Fruit fly (Drosophila melanogaster) whole organism, embryonic: ENCODE measurements around the gene ssp3.

Experiments used
- Ada2b ChIP-seq: fragments of 200-800 bp; sonication (Bioruptor generic); IDR thresholded peaks from 2 replicates; pipeline ENCODE4 v1.3.6; 2022; ENCODE audit warnings: missing biosample characterization, missing genetic modification characterization
- CG1024 ChIP-seq: fragments of 200-800 bp; sonication (Bioruptor generic); IDR thresholded peaks from 2 replicates; pipeline ENCODE4 v1.3.6; 2022; ENCODE audit warnings: missing biosample characterization, missing genetic modification characterization
- CG10979 ChIP-seq: fragments of 200-800 bp; sonication (Bioruptor generic); optimal IDR thresholded peaks from 2 replicates; lab custom pipeline; 2018; ENCODE audit warnings: missing biosample characterization, mild to moderate bottlenecking, missing genetic modification characterization, moderate library complexity
- CG11456 ChIP-seq: fragments of 200-800 bp; sonication (Bioruptor generic); IDR thresholded peaks from 3 replicates; pipeline ENCODE4 v1.3.6; 2022; ENCODE audit warnings: missing biosample characterization, missing genetic modification characterization
- CG14014 ChIP-seq: fragments of 200-800 bp; sonication (Bioruptor generic); IDR thresholded peaks from 2 replicates; pipeline ENCODE4 v1.3.6; 2022; ENCODE audit warnings: missing biosample characterization, missing genetic modification characterization
- CG15514 ChIP-seq: fragments of 200-800 bp; sonication (Bioruptor generic); optimal IDR thresholded peaks from 3 replicates; lab custom pipeline; 2017; ENCODE audit warnings: missing biosample characterization, missing genetic modification characterization, mild to moderate bottlenecking, moderate library complexity, missing genetic modification reagents
- CG16779 ChIP-seq: fragments of 200-800 bp; sonication (Bioruptor generic); IDR thresholded peaks from 2 replicates; pipeline ENCODE4 v1.3.6; 2022; ENCODE audit warnings: missing biosample characterization, missing genetic modification characterization
- CG17359 ChIP-seq: fragments of 200-800 bp; sonication (Bioruptor generic); optimal IDR thresholded peaks from 3 replicates; lab custom pipeline; 2018; ENCODE audit warnings: missing biosample characterization, mild to moderate bottlenecking, missing genetic modification characterization, moderate library complexity
- CG32532 ChIP-seq: fragments of 200-800 bp; sonication (Bioruptor generic); IDR thresholded peaks from 2 replicates; pipeline ENCODE4 v1.3.6; 2022; ENCODE audit warnings: missing biosample characterization, missing genetic modification characterization
- CG34224 ChIP-seq: fragments of 200-800 bp; sonication (Bioruptor generic); IDR thresholded peaks from 3 replicates; pipeline ENCODE4 v1.3.6; 2022; ENCODE audit warnings: missing biosample characterization, missing genetic modification characterization; ENCODE audit not compliant: partially characterized antibody
- CG7357 ChIP-seq: fragments of 200-800 bp; sonication (Bioruptor generic); IDR thresholded peaks from 3 replicates; pipeline ENCODE4 v1.3.6; 2022; ENCODE audit warnings: missing biosample characterization, missing genetic modification characterization
- CG8765 ChIP-seq: fragments of 200-800 bp; sonication (Bioruptor generic); IDR thresholded peaks from 2 replicates; pipeline ENCODE4 v1.3.6; 2022; ENCODE audit warnings: missing biosample characterization, missing genetic modification characterization
- CG9797 ChIP-seq: fragments of 200-800 bp; sonication (Bioruptor generic); optimal IDR thresholded peaks from 3 replicates; lab custom pipeline; 2018; ENCODE audit warnings: missing biosample characterization, mild to moderate bottlenecking, missing genetic modification characterization
- CG9932 ChIP-seq: fragments of 200-800 bp; sonication (Bioruptor generic); IDR thresholded peaks from 2 replicates; pipeline ENCODE4 v1.3.6; 2022; ENCODE audit warnings: missing biosample characterization, missing genetic modification characterization
- H2.0 ChIP-seq: fragments of 200-800 bp; sonication (Bioruptor generic); IDR thresholded peaks from 2 replicates; pipeline ENCODE4 v1.3.6; 2022; ENCODE audit warnings: missing biosample characterization, missing genetic modification characterization
- Hand ChIP-seq: fragments of 200-800 bp; sonication (Bioruptor generic); optimal IDR thresholded peaks from 2 replicates; lab custom pipeline; 2017; ENCODE audit warnings: mild to moderate bottlenecking, missing biosample characterization, missing genetic modification reagents, missing genetic modification characterization
- Hsf ChIP-seq: fragments of 200-800 bp; sonication (Bioruptor generic); optimal IDR thresholded peaks from 3 replicates; lab custom pipeline; 2016; ENCODE audit warnings: missing biosample characterization, missing genetic modification characterization
- Jarid2 ChIP-seq: fragments of 200-800 bp; sonication (Bioruptor generic); optimal IDR thresholded peaks from 3 replicates; lab custom pipeline; 2017; ENCODE audit warnings: mild to moderate bottlenecking, missing biosample characterization, missing genetic modification reagents, missing genetic modification characterization
- Kr ChIP-seq: fragments of 200-800 bp; sonication (Bioruptor generic); optimal IDR thresholded peaks from 2 replicates; lab custom pipeline; 2017; ENCODE audit warnings: missing biosample characterization, mild to moderate bottlenecking, missing genetic modification characterization
- Lim3 ChIP-seq: fragments of 200-800 bp; sonication (Bioruptor generic); IDR thresholded peaks from 2 replicates; pipeline ENCODE4 v1.3.6; 2022; ENCODE audit warnings: missing biosample characterization, missing genetic modification characterization
- Mad ChIP-seq: fragments of 200-800 bp; sonication (Bioruptor generic); optimal IDR thresholded peaks from 2 replicates; lab custom pipeline; 2016; ENCODE audit warnings: missing biosample characterization, missing genetic modification characterization
- Med ChIP-seq: fragments of 200-800 bp; sonication (Bioruptor generic); peaks from one replicate; lab custom pipeline; 2016; ENCODE audit warnings: missing biosample characterization, missing genetic modification characterization, mild to moderate bottlenecking, inconsistent platforms, moderate library complexity
- Pdp1 ChIP-seq, 2 experiments: fragments of 200-800 bp; sonication (Bioruptor generic); optimal IDR thresholded peaks; 3 replicates each; lab custom pipeline; 2016; ENCODE audit warnings: missing biosample characterization in 2 of 2, missing genetic modification characterization in 2 of 2, mild to moderate bottlenecking in 1 of 2, moderate library complexity in 1 of 2
- Rfx ChIP-seq: fragments of 200-800 bp; sonication (Bioruptor generic); IDR thresholded peaks from 2 replicates; pipeline ENCODE4 v1.3.6; 2022; ENCODE audit warnings: missing biosample characterization, missing genetic modification characterization
- abd-A ChIP-seq: fragments of 200-800 bp; sonication (Bioruptor generic); optimal IDR thresholded peaks from 3 replicates; lab custom pipeline; 2019; ENCODE audit warnings: missing biosample characterization, mild to moderate bottlenecking, missing genetic modification characterization, moderate library complexity
- bigmax ChIP-seq: fragments of 200-800 bp; sonication (Bioruptor generic); optimal IDR thresholded peaks from 2 replicates; lab custom pipeline; 2018; ENCODE audit warnings: missing biosample characterization, mild to moderate bottlenecking, missing genetic modification characterization
- dpn ChIP-seq, 2 experiments: fragments of 200-800 bp; sonication (Bioruptor generic); optimal IDR thresholded peaks; 3 replicates each; lab custom pipeline; 2016; ENCODE audit warnings: missing biosample characterization in 2 of 2, missing genetic modification characterization in 2 of 2
- dysf ChIP-seq: fragments of 200-800 bp; sonication (Bioruptor generic); IDR thresholded peaks from 3 replicates; pipeline ENCODE4 v1.3.6; 2022; ENCODE audit warnings: missing biosample characterization, missing genetic modification characterization
- emc ChIP-seq: fragments of 200-800 bp; sonication (Bioruptor generic); optimal IDR thresholded peaks from 2 replicates; lab custom pipeline; 2016; ENCODE audit warnings: missing biosample characterization, missing genetic modification characterization
- exex ChIP-seq: fragments of 200-800 bp; sonication (Bioruptor generic); optimal IDR thresholded peaks from 4 replicates; lab custom pipeline; 2018; ENCODE audit warnings: missing biosample characterization, mild to moderate bottlenecking, missing genetic modification characterization, moderate library complexity
- h ChIP-seq: fragments of >200 bp; optimal IDR thresholded peaks from 2 replicates; lab custom pipeline; 2017
- ind ChIP-seq: fragments of 200-800 bp; sonication (Bioruptor generic); optimal IDR thresholded peaks from 3 replicates; lab custom pipeline; 2016; ENCODE audit warnings: missing biosample characterization, missing genetic modification characterization
- klu ChIP-seq: fragments of 200-800 bp; sonication (Bioruptor generic); IDR thresholded peaks from 2 replicates; pipeline ENCODE4 v1.3.6; 2022; ENCODE audit warnings: missing biosample characterization, missing genetic modification characterization
- pho ChIP-seq: fragments of 200-800 bp; sonication (Bioruptor generic); optimal IDR thresholded peaks from 2 replicates; lab custom pipeline; 2016; ENCODE audit warnings: missing biosample characterization, missing genetic modification characterization
- pros ChIP-seq: fragments of 200-800 bp; sonication (Bioruptor generic); optimal IDR thresholded peaks from 3 replicates; lab custom pipeline; 2019; ENCODE audit warnings: missing biosample characterization, mild to moderate bottlenecking, missing genetic modification characterization, moderate library complexity
- pzg ChIP-seq: fragments of 200-800 bp; sonication (Bioruptor generic); optimal IDR thresholded peaks from 3 replicates; lab custom pipeline; 2018; ENCODE audit warnings: missing biosample characterization, mild to moderate bottlenecking, missing genetic modification characterization, moderate library complexity
- sens ChIP-seq: fragments of 200-800 bp; sonication (Bioruptor generic); peaks from one replicate; lab custom pipeline; 2016; ENCODE audit warnings: missing biosample characterization, missing genetic modification characterization
- stwl ChIP-seq: fragments of 200-800 bp; sonication (Bioruptor generic); optimal IDR thresholded peaks from 3 replicates; lab custom pipeline; 2018; ENCODE audit warnings: missing biosample characterization, mild to moderate bottlenecking, missing genetic modification characterization, moderate library complexity
- tgo ChIP-seq: fragments of 200-800 bp; sonication (Bioruptor generic); IDR thresholded peaks from 3 replicates; pipeline ENCODE4 v1.3.6; 2022; ENCODE audit warnings: missing biosample characterization, missing genetic modification characterization
- trem ChIP-seq: fragments of 200-800 bp; optimal IDR thresholded peaks from 3 replicates; lab custom pipeline; 2019; ENCODE audit warnings: missing biosample characterization, mild to moderate bottlenecking, missing genetic modification characterization, moderate library complexity
- twi ChIP-seq: fragments of 200-800 bp; optimal IDR thresholded peaks from 2 replicates; lab custom pipeline; 2019; ENCODE audit warnings: missing biosample characterization, mild to moderate bottlenecking, missing genetic modification characterization, moderate library complexity
- vvl ChIP-seq: fragments of 200-800 bp; sonication (Bioruptor generic); IDR thresholded peaks from 2 replicates; pipeline ENCODE4 v1.3.6; 2022; ENCODE audit warnings: missing biosample characterization, missing genetic modification characterization
- zfh1 ChIP-seq: fragments of 200-800 bp; sonication (Bioruptor generic); IDR thresholded peaks from 3 replicates; pipeline ENCODE4 v1.3.6; 2022; ENCODE audit warnings: missing biosample characterization, missing genetic modification characterization

The ssp3 gene

dm6 chr2L:18943797-18944174 is at the start of gene ssp3 (continued):
- no peak for TF ChIP-seq Lim3 (GFP tag; lab: Robert Waterston, UW)
- no peak for TF ChIP-seq CG9797 (GFP tag; lab: Kevin White, UChicago)
- TF ChIP-seq pzg (GFP tag; lab: Kevin White, UChicago): peak; percentile 45
- no peak for TF ChIP-seq bigmax
- TF ChIP-seq emc (GFP tag; lab: Kevin White, UChicago): no peak
- no peak for TF ChIP-seq abd-A (tag; lab: Kevin White, UChicago)
- peak; percentile 73 for TF ChIP-seq sens (GFP tag; lab: Kevin White, UChicago)
- peak; percentile 54 for TF ChIP-seq stwl (tag; lab: Kevin White, UChicago)
- no peak for TF ChIP-seq vvl (GFP tag; lab: Robert Waterston, UW)
- TF ChIP-seq CG8765 (GFP tag; lab: Robert Waterston, UW): no peak

dm6 chr2L:18992196-18992595 is 48.4 kb upstream of the ssp3 start, which contains the start of gene CG46465:
CG46465 (plus strand) TSS chr2L:18992496.
- TF ChIP-seq ind (GFP tag; lab: Kevin White, UChicago) (no peak), pros (GFP tag; lab: Kevin White, UChicago) (no peak), Hsf (GFP tag; lab: Kevin White, UChicago) (no peak), tgo (no peak), dpn (GFP tag; optimal IDR thresholded peaks at IDR 0.05; lab: Kevin White, UChicago) (no peak), CG16779 (GFP tag; lab: Robert Waterston, UW) (no peak), Jarid2 (GFP tag; lab: Kevin White, UChicago) (no peak)

- no peak for TF ChIP-seq twi (tag; lab: Kevin White, UChicago)
- TF ChIP-seq dysf (GFP tag; lab: Robert Waterston, UW): no peak
- TF ChIP-seq CG32532 (GFP tag; lab: Robert Waterston, UW): no peak
- no peak for TF ChIP-seq Rfx (GFP tag; lab: Robert Waterston, UW)
- no peak for TF ChIP-seq CG15514
- no peak for TF ChIP-seq h
- no peak for TF ChIP-seq CG14014 (GFP tag; lab: Robert Waterston, UW)
- peak; percentile 14; the same call in 1 of the 3 replicates for TF ChIP-seq CG11456 (GFP tag; lab: Robert Waterston, UW)
- no peak for TF ChIP-seq Mad
- no peak for TF ChIP-seq pho
- no peak for TF ChIP-seq klu (GFP tag; lab: Robert Waterston, UW)
- TF ChIP-seq zfh1 (GFP tag; lab: Robert Waterston, UW): no peak
- no peak for TF ChIP-seq trem (tag; lab: Kevin White, UChicago)
- no peak for TF ChIP-seq CG10979 (tag; lab: Kevin White, UChicago)
- TF ChIP-seq CG7357 (GFP tag; lab: Robert Waterston, UW): no peak
- TF ChIP-seq Pdp1 (GFP tag; optimal IDR thresholded peaks at IDR 0.05; lab: Kevin White, UChicago): no peak
- no peak for TF ChIP-seq CG9932 (GFP tag; lab: Robert Waterston, UW)
- peak; percentile 26 for TF ChIP-seq Med
Observed at dm6 chr2L:18990720-18991119, 47.0 kb upstream of the ssp3 start, which contains the start of gene CG15169. CG15169 (plus strand) TSS chr2L:18991020.

- TF ChIP-seq Kr (GFP tag; lab: Kevin White, UChicago): no peak
- no peak for TF ChIP-seq H2.0
- no peak for TF ChIP-seq CG34224
- peak; percentile 41 for TF ChIP-seq exex
- no peak for TF ChIP-seq CG1024 (GFP tag; lab: Robert Waterston, UW)
- TF ChIP-seq CG17359 (tag; lab: Kevin White, UChicago): no peak
- TF ChIP-seq Ada2b (GFP tag; lab: Robert Waterston, UW): no peak
- no peak for TF ChIP-seq Hand
Observed at dm6 chr2L:18990133-18990532, 46.4 kb upstream of the ssp3 start, which contains the start of gene CG15170. CG15170 (minus strand) TSS chr2L:18990233.
